Fruit fly (Drosophila melanogaster): ENCODE measurements around the gene SAK.
A peak's percentile ranks its signal among the peaks of the same experiment; 100 is the strongest.

Gene SAK

DNA sequence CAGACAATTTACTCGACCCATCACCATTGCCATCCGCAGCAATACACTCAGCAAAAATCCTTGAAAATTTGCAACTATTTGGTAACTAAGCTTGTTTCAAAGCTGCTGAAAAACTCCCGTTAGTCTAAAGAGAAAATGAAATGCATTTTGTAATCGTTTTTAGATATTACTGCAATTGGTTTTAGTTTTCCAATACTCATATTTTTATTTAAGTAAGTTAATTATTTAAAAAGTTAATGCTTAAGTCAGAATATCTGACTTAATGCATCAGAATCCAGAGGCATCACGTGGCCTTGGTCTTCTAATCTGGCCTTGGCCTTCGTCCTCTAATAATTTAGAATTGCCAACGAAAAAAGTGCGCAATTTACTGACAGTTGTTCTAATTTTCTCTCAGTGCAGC, 52.8 kb downstream of the SAK start:
- peak; percentile 0 for TF ChIP-seq Eip78C (GFP tag)
- TF ChIP-seq CG32006 (GFP tag; optimal IDR thresholded peaks at IDR 0.05): peak; percentile 4
- TF ChIP-seq ss (GFP tag; optimal IDR thresholded peaks at IDR 0.05): no peak

Measured in whole organism, prepupa.